Worm (Caenorhabditis elegans) whole organism, L2 larva: ENCODE measurements around the gene sdhb-1.
A peak's percentile ranks its signal among the peaks of the same experiment; 100 is the strongest.

Experiments
- C34F6.9 ChIP-seq: fragments of 150-350 bp; optimal IDR thresholded peaks from 2 replicates; lab custom pipeline; 2014; ENCODE audit warnings: missing biosample characterization, missing genetic modification characterization
- F13H6.1 ChIP-seq: sonication (generic microtip); optimal IDR thresholded peaks from 2 replicates; lab custom pipeline; 2016; ENCODE audit warnings: missing genetic modification characterization, missing compliant biosample characterization
- ZK546.5 ChIP-seq: sonication (generic microtip); optimal IDR thresholded peaks from 2 replicates; lab custom pipeline; 2017; ENCODE audit warnings: missing biosample characterization, missing genetic modification characterization
- alr-1 ChIP-seq: fragments of 150-350 bp; optimal IDR thresholded peaks from 2 replicates; lab custom pipeline; 2014; ENCODE audit warnings: missing biosample characterization, missing genetic modification characterization
- aly-2 ChIP-seq: fragments of 150-350 bp; optimal IDR thresholded peaks from 2 replicates; lab custom pipeline; 2014; ENCODE audit warnings: missing biosample characterization, missing genetic modification characterization
- ama-1 ChIP-seq: fragments of 150-350 bp; optimal IDR thresholded peaks from 2 replicates; lab custom pipeline; 2018; ENCODE audit warnings: inconsistent platforms
- blmp-1 ChIP-seq: sonication (generic microtip); optimal IDR thresholded peaks from 2 replicates; lab custom pipeline; 2017; ENCODE audit warnings: missing genetic modification characterization, mild to moderate bottlenecking, missing compliant biosample characterization, antibody characterized with exemption, moderate library complexity; ENCODE audit not compliant: insufficient read depth
- ceh-16 ChIP-seq: fragments of 150-350 bp; optimal IDR thresholded peaks from 2 replicates; lab custom pipeline; 2014; ENCODE audit warnings: missing biosample characterization, missing genetic modification characterization
- crh-2 ChIP-seq: sonication (generic microtip); optimal IDR thresholded peaks from 2 replicates; lab custom pipeline; 2017; ENCODE audit warnings: missing biosample characterization, missing genetic modification characterization
- dmd-4 ChIP-seq: sonication (generic microtip); optimal IDR thresholded peaks from 2 replicates; lab custom pipeline; 2017; ENCODE audit warnings: missing biosample characterization, missing genetic modification characterization
- egl-27 ChIP-seq: sonication (generic microtip); optimal IDR thresholded peaks from 3 replicates; lab custom pipeline; 2017; ENCODE audit warnings: missing biosample characterization, missing genetic modification reagents, missing genetic modification characterization
- elt-1 ChIP-seq: fragments of 150-350 bp; optimal IDR thresholded peaks from 2 replicates; lab custom pipeline; 2014; ENCODE audit warnings: missing biosample characterization, missing genetic modification characterization
- elt-3 ChIP-seq: sonication (generic microtip); optimal IDR thresholded peaks from 2 replicates; lab custom pipeline; 2017; ENCODE audit warnings: missing biosample characterization, missing genetic modification characterization
- fos-1 ChIP-seq: fragments of 150-350 bp; optimal IDR thresholded peaks from 2 replicates; lab custom pipeline; 2014; ENCODE audit warnings: missing biosample characterization, missing genetic modification characterization
- gmeb-1 ChIP-seq: fragments of 150-350 bp; optimal IDR thresholded peaks from 2 replicates; lab custom pipeline; 2014; ENCODE audit warnings: missing biosample characterization, missing genetic modification characterization
- lin-11 ChIP-seq: fragments of 150-350 bp; sonication (generic microtip); optimal IDR thresholded peaks from 2 replicates; lab custom pipeline; 2014; ENCODE audit warnings: missing biosample characterization, missing genetic modification characterization, inconsistent platforms, mixed read lengths
- lin-13 ChIP-seq: fragments of 150-350 bp; optimal IDR thresholded peaks from 2 replicates; lab custom pipeline; 2014; ENCODE audit warnings: missing biosample characterization, missing genetic modification reagents, missing genetic modification characterization
- lin-39 ChIP-seq: fragments of 150-350 bp; optimal IDR thresholded peaks from 2 replicates; lab custom pipeline; 2014; ENCODE audit warnings: missing biosample characterization, missing genetic modification reagents, missing genetic modification characterization
- mdl-1 ChIP-seq, 2 experiments: fragments of 150-350 bp in 1 of 2; sonication (generic microtip) in 1 of 2; optimal IDR thresholded peaks; 2 replicates each; lab custom pipeline; 2017; ENCODE audit warnings: missing biosample characterization in 2 of 2, missing genetic modification characterization in 2 of 2
- nhr-10 ChIP-seq: sonication (generic microtip); optimal IDR thresholded peaks from 2 replicates; lab custom pipeline; 2017; ENCODE audit warnings: missing biosample characterization, missing genetic modification characterization
- nhr-12 ChIP-seq: fragments of 150-350 bp; optimal IDR thresholded peaks from 2 replicates; lab custom pipeline; 2014; ENCODE audit warnings: missing biosample characterization, missing genetic modification characterization
- nhr-129 ChIP-seq: fragments of 150-350 bp; optimal IDR thresholded peaks from 2 replicates; lab custom pipeline; 2014; ENCODE audit warnings: missing biosample characterization, missing genetic modification characterization
- nhr-23 ChIP-seq: fragments of 150-350 bp; optimal IDR thresholded peaks from 2 replicates; lab custom pipeline; 2014; ENCODE audit warnings: missing biosample characterization, missing genetic modification reagents, missing genetic modification characterization
- nhr-237 ChIP-seq: fragments of 150-350 bp; optimal IDR thresholded peaks from 2 replicates; lab custom pipeline; 2014; ENCODE audit warnings: missing biosample characterization, missing genetic modification characterization
- nhr-6 ChIP-seq: fragments of 150-350 bp; optimal IDR thresholded peaks from 2 replicates; lab custom pipeline; 2014; ENCODE audit warnings: missing biosample characterization, missing genetic modification characterization
- nhr-77 ChIP-seq: fragments of 150-350 bp; optimal IDR thresholded peaks from 2 replicates; lab custom pipeline; 2014; ENCODE audit warnings: missing biosample characterization, missing genetic modification characterization
- peb-1 ChIP-seq: fragments of 150-350 bp; optimal IDR thresholded peaks from 2 replicates; lab custom pipeline; 2014; ENCODE audit warnings: missing biosample characterization, missing genetic modification characterization
- skn-1 ChIP-seq: sonication (generic microtip); optimal IDR thresholded peaks from 2 replicates; lab custom pipeline; 2017; ENCODE audit warnings: missing biosample characterization, missing genetic modification characterization
- unc-55 ChIP-seq: fragments of 150-350 bp; sonication (generic microtip); optimal IDR thresholded peaks from 3 replicates; lab custom pipeline; 2014; ENCODE audit warnings: missing biosample characterization, missing genetic modification reagents, missing genetic modification characterization
- unc-62 ChIP-seq: fragments of 150-350 bp; optimal IDR thresholded peaks from 2 replicates; lab custom pipeline; 2014; ENCODE audit warnings: missing biosample characterization, missing genetic modification reagents, missing genetic modification characterization
- zag-1 ChIP-seq: fragments of 150-350 bp; optimal IDR thresholded peaks from 2 replicates; lab custom pipeline; 2014; ENCODE audit warnings: missing biosample characterization, missing genetic modification characterization
- ztf-1 ChIP-seq: fragments of 200-800 bp; sonication (Bioruptor generic); conservative IDR thresholded peaks from 2 replicates; pipeline ENCODE4 v1.3.6; 2022; ENCODE audit warnings: missing genetic modification characterization, missing compliant biosample characterization
- ztf-4 ChIP-seq: fragments of 150-350 bp; optimal IDR thresholded peaks from 2 replicates; lab custom pipeline; 2014; ENCODE audit warnings: missing biosample characterization, missing genetic modification characterization

sdhb-1 gene

ce11 chrII:9385241-9385640 is 32.7 kb upstream of the sdhb-1 start, which contains the start of gene C06C3.7:
C06C3.7 (plus strand) TSS chrII:9385541.
- TF ChIP-seq nhr-6 (tag; lab: Kevin White, UChicago) (no peak), dmd-4 (tag; lab: Kevin White, UChicago) (no peak), crh-2 (tag; lab: Kevin White, UChicago) (no peak), lin-11 (tag; lab: Kevin White, UChicago) (no peak), alr-1 (no peak), F13H6.1 (tag; lab: Kevin White, UChicago) (no peak)

ce11 chrII:9379796-9380195 is 27.3 kb upstream of the sdhb-1 start, which contains the start of gene srh-48:
srh-48 (plus strand) TSS chrII:9380096.
- TF ChIP-seq alr-1 (no peak), mdl-1 (tag; optimal IDR thresholded peaks at IDR 0.05; lab: Kevin White, UChicago) (no peak), zag-1 (tag; lab: Kevin White, UChicago) (no peak)

ce11 chrII:9378174-9378573 is 25.6 kb upstream of the sdhb-1 start:
- TF ChIP-seq skn-1 = peak; percentile 19
- TF ChIP-seq fos-1 (tag; lab: Kevin White, UChicago) = peak; percentile 68
- TF ChIP-seq nhr-12 (tag; lab: Kevin White, UChicago) = no peak
- TF ChIP-seq unc-62 (GFP tag; lab: Kevin White, UChicago) = no peak
- no peak for TF ChIP-seq nhr-6 (tag; lab: Kevin White, UChicago)
- no peak for TF ChIP-seq lin-13 (GFP tag; lab: Kevin White, UChicago)

- TF ChIP-seq peb-1 (tag; lab: Kevin White, UChicago) = no peak
- no peak for TF ChIP-seq nhr-6 (tag; lab: Kevin White, UChicago)
- TF ChIP-seq nhr-237 (tag; lab: Kevin White, UChicago) = no peak
- TF ChIP-seq ZK546.5 (tag; lab: Kevin White, UChicago) = no peak
- TF ChIP-seq mdl-1 (tag; optimal IDR thresholded peaks at IDR 0.05; lab: Kevin White, UChicago) = no peak
- no peak for TF ChIP-seq unc-55 (GFP tag; lab: Kevin White, UChicago)
- no peak for TF ChIP-seq alr-1
- TF ChIP-seq lin-11 (tag; lab: Kevin White, UChicago) = no peak
- no peak for TF ChIP-seq zag-1 (tag; lab: Kevin White, UChicago)
- no peak for TF ChIP-seq lin-39 (tag; lab: Kevin White, UChicago)
- no peak for TF ChIP-seq C34F6.9 (tag; lab: Kevin White, UChicago)
- TF ChIP-seq egl-27 (tag; lab: Kevin White, UChicago) = no peak
- no peak for TF ChIP-seq nhr-23
- no peak for TF ChIP-seq blmp-1 (tag; lab: Kevin White, UChicago)
- TF ChIP-seq nhr-77 (tag; lab: Kevin White, UChicago) = no peak
- no peak for TF ChIP-seq nhr-10 (tag; lab: Kevin White, UChicago)
Measured at ce11 chrII:9377158-9377557, 24.6 kb upstream of the sdhb-1 start, which contains the start of gene C06C3.10. C06C3.10 (minus strand) TSS chrII:9377258.

- TF ChIP-seq fos-1 (tag; lab: Kevin White, UChicago) (peak; percentile 24), elt-3 (tag; lab: Kevin White, UChicago) (no peak)
- TF ChIP-seq, all 48 proteins: peak for 1
Measured at ce11 chrII:9374807-9375206, 22.3 kb upstream of the sdhb-1 start, which contains the start of gene C06C3.12. C06C3.12 (plus strand) TSS chrII:9375107.

- TF ChIP-seq ztf-1 (no peak), ceh-16 (no peak), gmeb-1 (tag; lab: Kevin White, UChicago) (no peak), egl-27 (tag; lab: Kevin White, UChicago) (no peak), nhr-129 (no peak), aly-2 (tag; lab: Kevin White, UChicago) (no peak), ztf-4 (no peak), ama-1 (lab: Kevin White, UChicago) (no peak), elt-1 (tag; lab: Kevin White, UChicago) (no peak)
Measured at ce11 chrII:9372991-9373390, 20.5 kb upstream of the sdhb-1 start, which contains the start of gene C06C3.4. C06C3.4 (plus strand) TSS chrII:9373291.
